Worm (Caenorhabditis elegans): ENCODE results near the gene pat-4.

- TF ChIP-seq flt-1 (GFP tag; IDR thresholded peaks at IDR 0.05) (no peak), ztf-23 (GFP tag; IDR thresholded peaks at IDR 0.05) (no peak), cog-1 (tag; optimal IDR thresholded peaks at IDR 0.05) (no peak), med-1 (GFP tag; optimal IDR thresholded peaks at IDR 0.05; ENCODE audit: insufficient read depth) (no peak), T22C8.4 (GFP tag; IDR thresholded peaks at IDR 0.05) (no peak)
Observed at ce11 chrIII:117857-118256, 23.2 kb upstream of the pat-4 start.

Measured in whole organism, midembryonic.